Fruit fly (Drosophila melanogaster) S2 (cell line): Measurements from ENCODE around the gene CG45413.

ENCODE experiments used
- CG8478 ChIP-seq: fragments of >200 bp; optimal IDR thresholded peaks from 2 replicates; lab custom pipeline; 2018
- CTCF ChIP-seq, 2 experiments: fragments of >200 bp; optimal IDR thresholded peaks; 2 replicates each; lab custom pipeline; 2018

DNA sequence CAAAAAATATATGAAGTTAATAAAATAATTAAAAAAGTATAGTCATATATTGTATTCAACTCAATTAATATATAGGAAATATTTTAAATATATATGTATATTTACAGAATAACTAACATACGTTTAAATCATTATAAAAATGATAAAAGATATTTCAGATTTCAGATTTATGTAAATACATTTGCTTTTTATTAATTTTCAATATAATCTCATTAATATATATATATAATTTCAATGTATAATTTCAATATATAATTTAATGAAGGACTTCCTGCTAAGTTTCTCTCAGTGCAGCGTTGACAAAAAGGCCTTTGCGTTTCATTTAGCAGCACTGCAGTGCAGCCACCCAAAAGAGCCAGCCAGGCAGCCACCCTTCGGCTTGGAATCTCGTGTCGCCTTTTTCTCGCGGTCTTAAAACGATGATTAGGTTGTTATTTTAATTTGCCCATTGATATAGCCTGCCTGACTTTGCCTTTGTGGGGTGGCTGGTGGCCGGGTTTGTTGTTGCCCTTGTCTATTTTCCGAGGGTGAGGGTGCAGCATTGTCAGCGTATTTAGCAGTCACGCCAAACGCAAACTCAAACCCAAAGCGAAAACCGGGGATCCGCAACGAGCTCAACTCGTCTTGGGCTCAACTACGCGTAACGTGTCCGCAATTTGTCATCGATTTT is 45.9 kb downstream of the CG45413 start:
- TF ChIP-seq CG8478 (lab: Kevin White, UChicago) (no peak), CTCF (optimal IDR thresholded peaks at IDR 0.05; lab: Kevin White, UChicago) (no peak)
